Fruit fly (Drosophila melanogaster) ovary, adult (tissue): ENCODE results near the gene CG6972.
A peak's percentile ranks its signal among the peaks of the same experiment; 100 is the strongest.

Experiments used
- CG17801 ChIP-seq: fragments of 200-800 bp; optimal IDR thresholded peaks from 2 replicates; lab custom pipeline; 2019; ENCODE audit warnings: missing biosample characterization, mild to moderate bottlenecking, missing genetic modification characterization, moderate library complexity; ENCODE audit not compliant: partially characterized antibody

CG6972 gene

dm6 chr3R:22726771-22727455 lies 25.1 kb downstream of the CG6972 start, which contains the start of gene CG45049:
TSS of gene CG45049 (plus strand) at chr3R:22726967.
- TF ChIP-seq CG17801 (GFP tag; lab: Kevin White, UChicago) = no peak

- TF ChIP-seq CG17801 (GFP tag; lab: Kevin White, UChicago) = no peak
Observed at dm6 chr3R:22727456-22727833, 25.6 kb downstream of the CG6972 start.

dm6 chr3R:22727857-22728256 lies 26.1 kb downstream of the CG6972 start:
- TF ChIP-seq CG17801 (GFP tag; lab: Kevin White, UChicago) = no peak

dm6 chr3R:22732995-22733394 lies 31.2 kb downstream of the CG6972 start:
- TF ChIP-seq CG17801 (GFP tag; lab: Kevin White, UChicago) = no peak

- TF ChIP-seq CG17801 (GFP tag; lab: Kevin White, UChicago) = no peak
Observed at dm6 chr3R:22733751-22734150, 31.9 kb downstream of the CG6972 start, which contains the start of gene Takl2. TSS of gene Takl2 (minus strand) at chr3R:22733851.

dm6 chr3R:22740930-22741329 lies 39.1 kb downstream of the CG6972 start, which contains the start of the genes Dcr-1 and CG6985:
TSS of gene Dcr-1 (minus strand) at chr3R:22741091.
TSS of gene CG6985 (plus strand) at chr3R:22741150.
- no peak for TF ChIP-seq CG17801 (GFP tag; lab: Kevin White, UChicago)

dm6 chr3R:22745432-22745831 lies 43.6 kb downstream of the CG6972 start, which contains the start of the genes vret and HP1c:
TSS of gene vret (minus strand) at chr3R:22745581.
TSS of gene HP1c (plus strand) at chr3R:22745620.
- no peak for TF ChIP-seq CG17801 (GFP tag; lab: Kevin White, UChicago)

dm6 chr3R:22747423-22748090 lies 45.8 kb downstream of the CG6972 start, which contains the start of gene CG17141:
TSS of gene CG17141 (minus strand) at chr3R:22747599.
- no peak for TF ChIP-seq CG17801 (GFP tag; lab: Kevin White, UChicago)

- TF ChIP-seq CG17801 (GFP tag; lab: Kevin White, UChicago) = no peak
Observed at dm6 chr3R:22748956-22749355, 47.1 kb downstream of the CG6972 start, which contains the start of gene CG31139. TSS of gene CG31139 (minus strand) at chr3R:22749056.

dm6 chr3R:22750039-22750438 lies 48.2 kb downstream of the CG6972 start:
- no peak for TF ChIP-seq CG17801 (GFP tag; lab: Kevin White, UChicago)

- TF ChIP-seq CG17801 (GFP tag; lab: Kevin White, UChicago) = peak; percentile 67
Observed at dm6 chr3R:22750534-22750947, 48.7 kb downstream of the CG6972 start, which contains the start of the genes rumi, CG7029 and Usp12-46. TSS of gene rumi (minus strand) at chr3R:22750597. TSS of gene CG7029 (plus strand) at chr3R:22750901. TSS of gene Usp12-46 (plus strand) at chr3R:22750901.

- no peak for TF ChIP-seq CG17801 (GFP tag; lab: Kevin White, UChicago)
Observed at dm6 chr3R:22751111-22751510, 49.3 kb downstream of the CG6972 start.

dm6 chr3R:22751698-22752097 lies 49.9 kb downstream of the CG6972 start:
- no peak for TF ChIP-seq CG17801 (GFP tag; lab: Kevin White, UChicago)

- no peak for TF ChIP-seq CG17801 (GFP tag; lab: Kevin White, UChicago)
Observed at dm6 chr3R:22752929-22753328, 51.1 kb downstream of the CG6972 start.

- no peak for TF ChIP-seq CG17801 (GFP tag; lab: Kevin White, UChicago)
Observed at dm6 chr3R:22753600-22753894, 51.7 kb downstream of the CG6972 start.
